Fruit fly (Drosophila melanogaster): ENCODE measurements around the gene CG4404.

- TF ChIP-seq EcR (GFP tag; optimal IDR thresholded peaks at IDR 0.05) (no peak), CG8159 (tag; optimal IDR thresholded peaks at IDR 0.05) (peak; percentile 56), CG32121 (GFP tag; IDR thresholded peaks at IDR 0.05) (no peak), Pif1B (GFP tag; optimal IDR thresholded peaks at IDR 0.05) (peak; percentile 43), rn (GFP tag; IDR thresholded peaks at IDR 0.05) (no peak), CG14655 (GFP tag; optimal IDR thresholded peaks at IDR 0.05) (peak; percentile 38), CG10348 (GFP tag; IDR thresholded peaks at IDR 0.05) (no peak), D1 (tag; optimal IDR thresholded peaks at IDR 0.05) (no peak), CG17806 (tag; optimal IDR thresholded peaks at IDR 0.05) (peak; percentile 44), CG15710 (tag; optimal IDR thresholded peaks at IDR 0.05) (peak; percentile 34), CG12605 (GFP tag; IDR thresholded peaks at IDR 0.05) (no peak; the same call in 1 of the 2 replicates), CG34367 (tag; optimal IDR thresholded peaks at IDR 0.05) (peak; percentile 41), Pif1A (GFP tag; optimal IDR thresholded peaks at IDR 0.05) (peak; percentile 48)
Observed at dm6 chrX:12890166-12890825, 15.5 kb downstream of the CG4404 start.
